Worm (Caenorhabditis elegans) whole organism, dauer: ENCODE results near the gene F38B2.4.

ENCODE experiments used
- unc-62 ChIP-seq: sonication (generic microtip); optimal IDR thresholded peaks from 2 replicates; lab custom pipeline; 2017; ENCODE audit warnings: missing biosample characterization, missing genetic modification reagents, missing genetic modification characterization

The F38B2.4 gene

DNA sequence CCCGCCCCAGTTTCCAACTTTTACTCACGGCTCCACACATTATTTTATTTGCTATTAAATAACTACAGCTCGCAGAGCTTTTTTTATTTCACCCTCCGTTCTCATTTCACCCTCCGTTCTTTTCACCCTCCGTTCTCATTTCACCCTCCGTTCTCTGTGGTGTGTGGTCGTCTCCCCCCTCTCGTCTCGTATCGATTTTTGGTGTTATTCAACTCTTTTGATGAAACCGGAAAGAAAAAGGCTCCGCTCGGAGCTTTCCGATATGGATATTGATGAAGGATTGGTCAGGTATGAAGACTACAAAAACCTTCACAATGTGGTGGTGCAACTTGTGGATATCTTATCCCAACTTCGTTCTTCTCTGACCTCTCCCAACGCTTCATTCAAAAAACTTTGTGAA is 3.0 kb upstream of the F38B2.4 start:
- TF ChIP-seq unc-62 (GFP tag; lab: Kevin White, UChicago) = no peak

- no peak for TF ChIP-seq unc-62 (GFP tag; lab: Kevin White, UChicago)
Observed at ce11 chrX:11289925-11290324, 2.4 kb upstream of the F38B2.4 start.

ce11 chrX:11286246-11286645 is 1.3 kb downstream of the F38B2.4 start, which contains the start of gene F38B2.3:
Gene F38B2.3, minus strand, starts transcription at chrX:11286346.
- no peak for TF ChIP-seq unc-62 (GFP tag; lab: Kevin White, UChicago)

DNA sequence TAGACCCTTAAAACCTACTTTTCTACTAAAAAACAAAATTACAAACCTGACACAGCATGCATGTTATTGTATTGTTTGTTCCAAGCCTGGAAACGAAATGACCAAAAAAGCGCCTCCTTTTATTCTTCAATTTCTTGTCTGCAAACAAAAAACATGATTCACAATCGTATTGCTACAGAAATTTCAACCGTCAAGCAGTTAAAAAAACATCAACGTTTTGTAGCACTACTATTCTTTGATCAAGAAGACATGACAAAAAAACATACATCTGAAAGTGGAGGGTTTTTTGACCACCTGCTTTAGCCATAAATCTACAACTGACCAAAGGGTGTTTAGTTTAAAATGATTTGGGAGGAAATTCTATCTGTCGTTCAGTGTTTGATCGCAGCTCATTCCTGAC is 6.4 kb downstream of the F38B2.4 start, which contains the start of gene F38B2.6:
F38B2.6 (minus strand) TSS at position 101 of the 400 bp plus-strand sequence.
- TF ChIP-seq unc-62 (GFP tag; lab: Kevin White, UChicago) = no peak

DNA sequence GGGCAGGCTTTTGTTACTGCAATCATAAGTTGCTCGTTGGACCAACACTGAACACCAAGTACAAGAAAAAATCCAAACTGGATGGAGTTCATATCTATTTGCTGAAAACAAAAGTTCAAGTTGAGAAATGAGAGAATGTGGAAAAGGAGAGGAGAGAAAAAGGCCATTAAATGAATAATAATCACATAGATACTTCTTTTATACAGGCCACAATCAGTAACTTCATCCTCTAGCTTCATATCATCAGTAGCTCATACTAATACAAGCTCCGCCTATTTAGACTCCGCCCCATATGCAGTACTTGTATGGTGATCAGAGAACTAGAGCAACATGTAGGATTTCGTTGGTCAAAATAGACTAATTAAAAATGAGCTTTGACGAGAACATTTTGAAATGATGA is 8.2 kb downstream of the F38B2.4 start, which contains the start of gene F38B2.2:
F38B2.2 (minus strand) TSS at position 101 of the 400 bp plus-strand sequence.
- TF ChIP-seq unc-62 (GFP tag; lab: Kevin White, UChicago) = no peak

- no peak for TF ChIP-seq unc-62 (GFP tag; lab: Kevin White, UChicago)
Observed at ce11 chrX:11270882-11271281, 16.6 kb downstream of the F38B2.4 start, which contains the start of gene ifa-1. Gene ifa-1, plus strand, starts transcription at chrX:11271182.

- no peak for TF ChIP-seq unc-62 (GFP tag; lab: Kevin White, UChicago)
Observed at ce11 chrX:11268970-11269369, 18.5 kb downstream of the F38B2.4 start, which contains the start of gene C03A3.3. Gene C03A3.3, minus strand, starts transcription at chrX:11269070.

- no peak for TF ChIP-seq unc-62 (GFP tag; lab: Kevin White, UChicago)
Observed at ce11 chrX:11266711-11267110, 20.8 kb downstream of the F38B2.4 start, which contains the start of gene C03A3.9. Gene C03A3.9, plus strand, starts transcription at chrX:11267011.

DNA sequence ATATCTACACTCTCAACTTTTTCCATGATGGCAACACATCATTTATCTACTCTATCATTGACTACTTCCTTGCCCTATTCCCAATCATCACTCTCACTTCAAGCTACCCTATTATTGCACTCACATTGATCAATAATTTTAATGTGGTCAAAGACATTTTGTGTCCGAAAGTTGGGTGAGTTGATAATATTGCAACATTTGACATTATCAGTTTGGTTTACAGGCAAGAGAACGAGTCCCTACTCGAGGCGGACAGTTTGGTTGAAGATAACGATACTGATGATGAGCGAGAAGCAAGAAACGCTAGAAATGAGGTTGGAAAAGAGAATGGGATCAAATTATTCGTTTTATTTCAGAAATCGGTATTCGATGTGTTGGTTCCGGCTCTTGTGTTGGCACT is 22.8 kb downstream of the F38B2.4 start:
- no peak for TF ChIP-seq unc-62 (GFP tag; lab: Kevin White, UChicago)

ce11 chrX:11262319-11263074 is 25.0 kb downstream of the F38B2.4 start, which contains the start of gene C03A3.2:
Gene C03A3.2, plus strand, starts transcription at chrX:11262848.
- no peak for TF ChIP-seq unc-62 (GFP tag; lab: Kevin White, UChicago)

DNA sequence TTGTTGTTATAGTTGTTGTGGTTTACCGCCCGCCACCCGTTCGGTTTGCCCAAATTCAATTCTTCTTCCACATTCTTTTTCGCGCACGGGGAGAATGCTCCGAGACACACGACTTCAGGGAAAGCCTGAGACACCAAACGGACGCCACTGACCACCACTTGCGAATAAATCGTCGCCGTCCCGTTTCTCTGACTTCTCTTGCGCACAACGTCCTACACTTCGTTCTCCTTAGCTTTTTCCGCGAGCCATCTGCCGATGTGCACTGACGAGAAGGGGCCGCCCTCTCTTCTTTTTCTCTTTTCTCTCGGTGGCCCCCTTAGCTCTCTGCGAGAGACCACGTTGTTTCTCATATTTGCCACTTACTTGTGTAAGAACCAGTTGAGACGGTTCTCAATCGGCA is 30.4 kb downstream of the F38B2.4 start, which contains the start of gene C03A3.1:
C03A3.1 (plus strand) TSS at position 291 of the 400 bp plus-strand sequence.
- no peak for TF ChIP-seq unc-62 (GFP tag; lab: Kevin White, UChicago)

ce11 chrX:11252429-11252828 is 35.1 kb downstream of the F38B2.4 start:
- TF ChIP-seq unc-62 (GFP tag; lab: Kevin White, UChicago) = no peak

ce11 chrX:11251928-11252327 is 35.6 kb downstream of the F38B2.4 start:
- TF ChIP-seq unc-62 (GFP tag; lab: Kevin White, UChicago) = no peak

DNA sequence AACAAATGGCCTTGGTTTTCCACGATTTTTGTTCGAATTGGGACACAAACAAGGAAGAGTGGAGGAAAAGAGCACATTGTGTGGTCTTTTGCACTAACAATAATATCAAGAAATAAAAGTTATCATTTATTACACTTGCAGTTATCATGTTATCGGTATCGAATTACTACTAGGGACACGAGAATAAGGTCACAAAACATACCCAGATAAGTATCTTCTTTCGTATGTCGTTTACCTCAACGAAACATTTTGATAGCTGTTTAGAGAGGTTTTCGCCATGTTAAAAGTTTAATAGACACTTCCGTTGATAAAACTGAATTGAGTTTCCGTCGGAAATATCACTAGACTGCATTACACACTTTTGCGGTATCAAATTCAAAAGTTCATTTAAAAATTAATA is 36.5 kb downstream of the F38B2.4 start:
- no peak for TF ChIP-seq unc-62 (GFP tag; lab: Kevin White, UChicago)

- no peak for TF ChIP-seq unc-62 (GFP tag; lab: Kevin White, UChicago)
Observed at ce11 chrX:11249392-11249791, 38.1 kb downstream of the F38B2.4 start.

DNA sequence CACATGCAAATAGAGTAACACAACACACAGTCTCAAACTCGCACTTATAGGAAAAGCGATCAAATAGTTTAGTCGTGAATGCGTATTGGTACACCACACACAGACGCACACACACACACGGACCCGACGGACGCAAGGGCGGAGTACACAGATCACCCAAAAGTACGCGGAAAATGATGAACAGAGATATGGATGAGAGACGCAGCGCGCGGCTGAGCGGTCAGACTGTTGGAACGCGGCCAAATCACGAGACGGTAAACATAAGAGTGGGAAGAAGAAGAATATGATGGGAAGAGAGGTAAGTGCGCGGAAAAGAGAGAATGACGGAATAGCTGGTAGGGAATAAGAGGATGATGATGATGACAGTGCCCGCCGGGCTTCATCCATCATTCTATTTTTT is 39.4 kb downstream of the F38B2.4 start:
- TF ChIP-seq unc-62 (GFP tag; lab: Kevin White, UChicago) = no peak

- no peak for TF ChIP-seq unc-62 (GFP tag; lab: Kevin White, UChicago)
Observed at ce11 chrX:11245056-11245455, 42.5 kb downstream of the F38B2.4 start.
